Fruit fly (Drosophila melanogaster): Measurements from ENCODE around the gene eRF1.

Gene eRF1

dm6 chr3L:20396047-20396446, 47.9 kb downstream of the eRF1 start:
- TF ChIP-seq CG13204 (GFP tag; optimal IDR thresholded peaks at IDR 0.05) (no peak), Snoo (tag; optimal IDR thresholded peaks at IDR 0.05) (no peak), CG8159 (tag; optimal IDR thresholded peaks at IDR 0.05) (no peak), gl (tag; optimal IDR thresholded peaks at IDR 0.05) (no peak), Ets98B (GFP tag; IDR thresholded peaks at IDR 0.05) (no peak), Pif1B (GFP tag; optimal IDR thresholded peaks at IDR 0.05) (no peak), CG10348 (GFP tag; IDR thresholded peaks at IDR 0.05) (no peak), EcR (GFP tag; optimal IDR thresholded peaks at IDR 0.05) (no peak), CG8301 (tag; optimal IDR thresholded peaks at IDR 0.05) (no peak), CG4496 (GFP tag; IDR thresholded peaks at IDR 0.05) (no peak), CG32121 (GFP tag; IDR thresholded peaks at IDR 0.05) (no peak), fd96Ca (GFP tag; IDR thresholded peaks at IDR 0.05) (no peak)

dm6 chr3L:20397770-20398169, 49.6 kb downstream of the eRF1 start:
- TF ChIP-seq CG8301 (tag; optimal IDR thresholded peaks at IDR 0.05): no peak
- TF ChIP-seq CG17806 (tag; optimal IDR thresholded peaks at IDR 0.05): no peak

dm6 chr3L:20398243-20399222, 50.4 kb downstream of the eRF1 start:
- TF ChIP-seq Pif1A (GFP tag; optimal IDR thresholded peaks at IDR 0.05): peak; percentile 85
- TF ChIP-seq CG15710 (tag; optimal IDR thresholded peaks at IDR 0.05): peak; percentile 65
- peak; percentile 80 for TF ChIP-seq CG8159 (tag; optimal IDR thresholded peaks at IDR 0.05)
- peak; percentile 87 for TF ChIP-seq CG8301 (tag; optimal IDR thresholded peaks at IDR 0.05)
- peak; percentile 29; the same call in 1 of the 2 replicates for TF ChIP-seq CG10348 (GFP tag; IDR thresholded peaks at IDR 0.05)
- no peak for TF ChIP-seq EcR (GFP tag; optimal IDR thresholded peaks at IDR 0.05)
- peak; percentile 70 for TF ChIP-seq CG32121 (GFP tag; IDR thresholded peaks at IDR 0.05)
- TF ChIP-seq CG12605 (GFP tag; IDR thresholded peaks at IDR 0.05): peak; percentile 35; the same call in 1 of the 2 replicates
- peak; percentile 84 for TF ChIP-seq Pif1B (GFP tag; optimal IDR thresholded peaks at IDR 0.05)
- TF ChIP-seq CG17806 (tag; optimal IDR thresholded peaks at IDR 0.05): peak; percentile 75
- TF ChIP-seq D1 (tag; optimal IDR thresholded peaks at IDR 0.05): peak; percentile 16
- peak; percentile 22 for TF ChIP-seq gl (tag; optimal IDR thresholded peaks at IDR 0.05)
- peak; percentile 65 for TF ChIP-seq Snoo (tag; optimal IDR thresholded peaks at IDR 0.05)
- no peak for TF ChIP-seq rn (GFP tag; IDR thresholded peaks at IDR 0.05)
- TF ChIP-seq CG14655 (GFP tag; optimal IDR thresholded peaks at IDR 0.05): no peak
- TF ChIP-seq fd96Ca (GFP tag; IDR thresholded peaks at IDR 0.05): peak; percentile 65
- TF ChIP-seq CG9948 (tag; optimal IDR thresholded peaks at IDR 0.05): peak; percentile 78
- peak; percentile 62 for TF ChIP-seq CG34367 (tag; optimal IDR thresholded peaks at IDR 0.05)
- TF ChIP-seq CG13204 (GFP tag; optimal IDR thresholded peaks at IDR 0.05): peak; percentile 19
- peak; percentile 53 for TF ChIP-seq Ets98B (GFP tag; IDR thresholded peaks at IDR 0.05)
- peak; percentile 62; the same call in 2 of the 3 replicates for TF ChIP-seq CG4496 (GFP tag; IDR thresholded peaks at IDR 0.05)

- TF ChIP-seq CG12605 (GFP tag; IDR thresholded peaks at IDR 0.05) (peak; percentile 82), CG32121 (GFP tag; IDR thresholded peaks at IDR 0.05) (peak; percentile 90), CG34367 (tag; optimal IDR thresholded peaks at IDR 0.05) (peak; percentile 84), CG9948 (tag; optimal IDR thresholded peaks at IDR 0.05) (peak; percentile 92), CG13204 (GFP tag; optimal IDR thresholded peaks at IDR 0.05) (peak; percentile 74), EcR (GFP tag; optimal IDR thresholded peaks at IDR 0.05) (peak; percentile 29), CG10348 (GFP tag; IDR thresholded peaks at IDR 0.05) (peak; percentile 74; the same call in 1 of the 2 replicates), CG8301 (tag; optimal IDR thresholded peaks at IDR 0.05) (peak; percentile 94), fd96Ca (GFP tag; IDR thresholded peaks at IDR 0.05) (peak; percentile 84), gl (tag; optimal IDR thresholded peaks at IDR 0.05) (peak; percentile 58), Pif1B (GFP tag; optimal IDR thresholded peaks at IDR 0.05) (peak; percentile 88), CG14655 (GFP tag; optimal IDR thresholded peaks at IDR 0.05) (peak; percentile 95), rn (GFP tag; IDR thresholded peaks at IDR 0.05) (peak; percentile 65; the same call in 1 of the 2 replicates), Ets98B (GFP tag; IDR thresholded peaks at IDR 0.05) (peak; percentile 78), CG8159 (tag; optimal IDR thresholded peaks at IDR 0.05) (peak; percentile 92), CG4496 (GFP tag; IDR thresholded peaks at IDR 0.05) (peak; percentile 91), D1 (tag; optimal IDR thresholded peaks at IDR 0.05) (peak; percentile 81), CG17806 (tag; optimal IDR thresholded peaks at IDR 0.05) (peak; percentile 92), Snoo (tag; optimal IDR thresholded peaks at IDR 0.05) (peak; percentile 86), Pif1A (GFP tag; optimal IDR thresholded peaks at IDR 0.05) (peak; percentile 89), CG15710 (tag; optimal IDR thresholded peaks at IDR 0.05) (peak; percentile 91)
These were observed 51.5 kb downstream of the eRF1 start for dm6 chr3L:20399550-20400109.

- TF ChIP-seq EcR (GFP tag; optimal IDR thresholded peaks at IDR 0.05) (no peak), CG4496 (GFP tag; IDR thresholded peaks at IDR 0.05) (0 out of 3 replicates have a peak, but pooled peaks have one; percentile 13)
These were observed 52.4 kb downstream of the eRF1 start for dm6 chr3L:20400515-20400914.
